ENCODE assay signal across 6 worm cellular contexts in genomic region chrIII:8739786-8740185, ce11.
TF ChIP-seq lines count a peak whose summit lies in the region.

No protein-coding gene starts in this region.

TF ChIP-seq in whole organism, L1 larva, 84 proteins besides CTCF, POLR2A, EP300 and RAD21 (continues in another document):
- TF ChIP-seq lsy-2 (tag; optimal IDR thresholded peaks at IDR 0.05; lab: Kevin White, UChicago) (peak in 1 of 2 experiments; percentile 23), rnt-1 (tag; optimal IDR thresholded peaks at IDR 0.05; lab: Kevin White, UChicago) (peak; percentile 63), grh-1 (GFP tag; IDR thresholded peaks at IDR 0.05; lab: Robert Waterston, UW) (no peak), nhr-77 (tag; optimal IDR thresholded peaks at IDR 0.05; lab: Kevin White, UChicago) (no peak), nhr-19 (GFP tag; conservative IDR thresholded peaks at IDR 0.05; lab: Robert Waterston, UW) (peak; percentile 54), C16A3.4 (tag; optimal IDR thresholded peaks at IDR 0.05; lab: Kevin White, UChicago) (no peak), snu-23 (GFP tag; optimal IDR thresholded peaks at IDR 0.05; lab: Kevin White, UChicago) (peak; percentile 25), nhr-71 (tag; optimal IDR thresholded peaks at IDR 0.05; lab: Kevin White, UChicago) (peak; percentile 38), efl-3 (GFP tag; optimal IDR thresholded peaks at IDR 0.05; lab: Kevin White, UChicago) (no peak), efl-1 (optimal IDR thresholded peaks at IDR 0.05; lab: Kevin White, UChicago) (peak in 1 of 2 experiments; percentile 10), efl-1 (GFP tag; optimal IDR thresholded peaks at IDR 0.05 in 1 of 2; lab: Kevin White, UChicago) (peak; percentile 3 to 84), ztf-11 (tag; optimal IDR thresholded peaks at IDR 0.05; lab: Kevin White, UChicago) (no peak), mdl-1 (tag; optimal IDR thresholded peaks at IDR 0.05; lab: Kevin White, UChicago) (peak in 1 of 2 experiments; percentile 27), tbx-2 (tag; optimal IDR thresholded peaks at IDR 0.05; lab: Kevin White, UChicago) (no peak), lin-14 (GFP tag; optimal IDR thresholded peaks at IDR 0.05; lab: Kevin White, UChicago) (peak; percentile 42)

TF ChIP-seq in whole organism, L2 larva, 48 proteins besides CTCF, POLR2A, EP300 and RAD21:
- TF ChIP-seq ztf-4 (tag; optimal IDR thresholded peaks at IDR 0.05; lab: Kevin White, UChicago) (peak; percentile 32), elt-3 (tag; optimal IDR thresholded peaks at IDR 0.05; lab: Kevin White, UChicago) (no peak), C34F6.9 (tag; optimal IDR thresholded peaks at IDR 0.05; lab: Kevin White, UChicago) (peak; percentile 40), lsy-2 (tag; optimal IDR thresholded peaks at IDR 0.05; lab: Kevin White, UChicago) (peak in 1 of 2 experiments; percentile 26), nhr-237 (tag; optimal IDR thresholded peaks at IDR 0.05; lab: Kevin White, UChicago) (no peak), nhr-129 (tag; optimal IDR thresholded peaks at IDR 0.05; lab: Kevin White, UChicago) (peak; percentile 68)

TF ChIP-seq in whole organism, L3 larva, 47 proteins besides CTCF, POLR2A, EP300 and RAD21:
- peak; percentile 26 for TF ChIP-seq egl-5 (tag; optimal IDR thresholded peaks at IDR 0.05; lab: Kevin White, UChicago)
- no peak for TF ChIP-seq unc-62 (GFP tag; optimal IDR thresholded peaks at IDR 0.05; lab: Kevin White, UChicago)
- TF ChIP-seq nhr-76 (tag; optimal IDR thresholded peaks at IDR 0.05; lab: Kevin White, UChicago), result no peak
- TF ChIP-seq nfya-1 (tag; optimal IDR thresholded peaks at IDR 0.05; lab: Kevin White, UChicago; ENCODE audit: insufficient read depth), result peak; percentile 46

TF ChIP-seq in whole organism, L4 larva, 104 proteins besides CTCF, POLR2A, EP300 and RAD21 (continues in another document):
- TF ChIP-seq ceh-44 (GFP tag; IDR thresholded peaks at IDR 0.05; lab: Robert Waterston, UW) (no peak), daf-19 (GFP tag; conservative IDR thresholded peaks at IDR 0.05; lab: Robert Waterston, UW) (no peak), cey-2 (tag; optimal IDR thresholded peaks at IDR 0.05; lab: Kevin White, UChicago; ENCODE audit: borderline replicate concordance, insufficient read depth) (no peak), php-3 (GFP tag; IDR thresholded peaks at IDR 0.05; lab: Robert Waterston, UW) (no peak), nhr-237 (tag; optimal IDR thresholded peaks at IDR 0.05; lab: Kevin White, UChicago) (no peak), F49E8.2 (tag; optimal IDR thresholded peaks at IDR 0.05; lab: Kevin White, UChicago; ENCODE audit: borderline replicate concordance) (no peak), saeg-2 (GFP tag; IDR thresholded peaks at IDR 0.05; lab: Robert Waterston, UW) (no peak), set-16 (GFP tag; IDR thresholded peaks at IDR 0.05; lab: Robert Waterston, UW) (no peak), snpc-1.2 (GFP tag; IDR thresholded peaks at IDR 0.05; lab: Robert Waterston, UW) (no peak), unc-130 (GFP tag; optimal IDR thresholded peaks at IDR 0.05; lab: Kevin White, UChicago) (no peak), nhr-11 (tag; optimal IDR thresholded peaks at IDR 0.05; lab: Kevin White, UChicago) (no peak), nhr-41 (GFP tag; IDR thresholded peaks at IDR 0.05; lab: Robert Waterston, UW) (no peak), pha-4 (GFP tag; IDR thresholded peaks at IDR 0.05; lab: Robert Waterston, UW) (no peak), pha-4 (tag; optimal IDR thresholded peaks at IDR 0.05; lab: Kevin White, UChicago) (no peak), ceh-20 (GFP tag; IDR thresholded peaks at IDR 0.05; lab: Robert Waterston, UW) (0 out of 2 replicates have a peak, but pooled peaks have one; percentile 9), dmd-6 (GFP tag; IDR thresholded peaks at IDR 0.05; lab: Robert Waterston, UW) (0 out of 2 replicates have a peak, but pooled peaks have one; percentile 9), ceh-62 (tag; optimal IDR thresholded peaks at IDR 0.05; lab: Kevin White, UChicago) (no peak), mes-2 (tag; optimal IDR thresholded peaks at IDR 0.05; lab: Kevin White, UChicago; ENCODE audit: poor library complexity, severe bottlenecking) (peak; percentile 49), nhr-10 (tag; optimal IDR thresholded peaks at IDR 0.05; lab: Kevin White, UChicago) (no peak), arid-1 (GFP tag; conservative IDR thresholded peaks at IDR 0.05; lab: Robert Waterston, UW) (no peak), attf-4 (tag; optimal IDR thresholded peaks at IDR 0.05; lab: Kevin White, UChicago) (no peak), aha-1 (tag; lab: Kevin White, UChicago) (peak; percentile 67), hlh-30 (tag; optimal IDR thresholded peaks at IDR 0.05; lab: Kevin White, UChicago; ENCODE audit: insufficient read depth) (peak; percentile 21)

TF ChIP-seq in whole organism, mixed stage, embryonic, 35 proteins besides CTCF, POLR2A, EP300 and RAD21:
- peak; percentile 2 for TF ChIP-seq unc-120 (tag; optimal IDR thresholded peaks at IDR 0.05; lab: Kevin White, UChicago; ENCODE audit: poor library complexity, severe bottlenecking)
- TF ChIP-seq pha-4 (tag; optimal IDR thresholded peaks at IDR 0.05; lab: Kevin White, UChicago), result no peak

TF ChIP-seq in whole organism, young adult, 124 proteins besides CTCF, POLR2A, EP300 and RAD21:
- TF ChIP-seq F37B4.10 (GFP tag; IDR thresholded peaks at IDR 0.05; lab: Robert Waterston, UW) (0 out of 2 replicates have a peak, but pooled peaks have one; percentile 46), egl-18 (GFP tag; IDR thresholded peaks at IDR 0.05; lab: Robert Waterston, UW) (no peak)
